Worm (Caenorhabditis elegans) whole organism, young adult: ENCODE data around the gene eri-5.

Experiments
- Y67H2A.10 ChIP-seq: fragments of 200-800 bp; sonication (Bioruptor generic); conservative IDR thresholded peaks from 2 replicates; pipeline ENCODE4 v1.3.6; 2022; ENCODE audit warnings: missing genetic modification reagents, missing genetic modification characterization, missing compliant biosample characterization
- bed-1 ChIP-seq: fragments of 200-800 bp; sonication (Bioruptor generic); IDR thresholded peaks from 2 replicates; pipeline ENCODE4 v1.3.6; 2022; ENCODE audit warnings: missing genetic modification reagents, missing genetic modification characterization, missing compliant biosample characterization
- ceh-100 ChIP-seq: fragments of 200-800 bp; sonication (Bioruptor generic); IDR thresholded peaks from 2 replicates; pipeline ENCODE4 v1.3.6; 2022; ENCODE audit warnings: missing genetic modification reagents, missing genetic modification characterization, missing compliant biosample characterization
- lin-35 ChIP-seq, 3 experiments: fragments of 150-350 bp in 2 of 3; sonication (generic microtip) in 1 of 3; optimal IDR thresholded peaks; 2 replicates each; lab custom pipeline; 2014 to 2018; ENCODE audit warnings: missing biosample characterization in 3 of 3, missing genetic modification characterization in 3 of 3, missing genetic modification reagents in 3 of 3
- lsy-27 ChIP-seq: sonication (generic microtip); optimal IDR thresholded peaks from 2 replicates; lab custom pipeline; 2017; ENCODE audit warnings: missing genetic modification characterization, mild to moderate bottlenecking, missing compliant biosample characterization, antibody characterized with exemption, missing genotype, borderline replicate concordance; ENCODE audit not compliant: insufficient read depth
- mel-28 ChIP-seq: sonication (generic microtip); optimal IDR thresholded peaks from 2 replicates; lab custom pipeline; 2016; ENCODE audit warnings: borderline replicate concordance, mild to moderate bottlenecking, missing genetic modification characterization, missing compliant biosample characterization
- nfya-2 ChIP-seq: fragments of 200-800 bp; sonication (Bioruptor generic); IDR thresholded peaks from 2 replicates; pipeline ENCODE4 v1.3.6; 2022; ENCODE audit warnings: missing genetic modification reagents, missing genetic modification characterization, missing compliant biosample characterization
- rpc-1 ChIP-seq, 2 experiments: fragments of 150-350 bp in 1 of 2; sonication (generic microtip) in 1 of 2; optimal IDR thresholded peaks; 2 replicates each; lab custom pipeline; 2014 to 2018; ENCODE audit warnings: missing biosample characterization in 1 of 2, missing genetic modification characterization in 1 of 2, missing genetic modification reagents in 1 of 2, missing genotype in 1 of 2
- tbp1 ChIP-seq: fragments of 200-800 bp; sonication (Bioruptor generic); optimal IDR thresholded peaks from 2 replicates; lab custom pipeline; 2018; ENCODE audit warnings: mild to moderate bottlenecking, missing genetic modification characterization, missing compliant biosample characterization
- unc-130 ChIP-seq: sonication (generic microtip); optimal IDR thresholded peaks from 2 replicates; lab custom pipeline; 2016; ENCODE audit warnings: missing genetic modification reagents, missing genetic modification characterization, missing compliant biosample characterization
- unc-62 ChIP-seq: fragments of 150-350 bp; optimal IDR thresholded peaks from 2 replicates; lab custom pipeline; 2014; ENCODE audit warnings: missing biosample characterization, missing genetic modification reagents, missing genetic modification characterization

DNA sequence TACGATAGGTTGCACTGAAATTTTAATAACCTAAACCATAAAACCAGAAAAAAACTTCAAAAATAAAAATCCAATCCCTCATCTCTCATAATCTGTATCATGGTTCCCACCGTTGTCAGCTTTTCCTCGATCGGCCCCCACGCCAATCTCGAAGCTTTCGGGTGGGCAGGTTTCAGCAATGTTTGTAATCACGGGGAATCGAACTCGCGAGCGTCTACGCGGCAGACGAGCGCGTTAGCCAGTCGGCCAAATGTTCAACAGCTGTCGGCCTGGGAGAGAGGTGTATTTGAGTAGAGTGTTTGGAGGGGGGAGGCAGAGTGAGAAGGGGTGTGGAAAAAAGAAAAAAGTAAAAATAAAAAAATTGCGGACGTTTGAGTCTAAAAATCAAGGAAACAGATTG, 17.8 kb downstream of the eri-5 start:
- peak; percentile 95 for TF ChIP-seq tbp1 (GFP tag; lab: Kevin White, UChicago)
- TF ChIP-seq unc-130 (GFP tag; lab: Kevin White, UChicago) = peak; percentile 9
- TF ChIP-seq unc-62 = no peak
- TF ChIP-seq lsy-27 (tag; lab: Kevin White, UChicago) = peak; percentile 85
- TF ChIP-seq nfya-2 (GFP tag; lab: Robert Waterston, UW) = no peak
- peak; percentile 54 for TF ChIP-seq ceh-100 (GFP tag; lab: Robert Waterston, UW)
- peak in 1 of 3 experiments; percentile 84 for TF ChIP-seq lin-35 (GFP tag; optimal IDR thresholded peaks at IDR 0.05; lab: Kevin White, UChicago)
- TF ChIP-seq rpc-1 (optimal IDR thresholded peaks at IDR 0.05; lab: Kevin White, UChicago) = peak; percentile 93
- TF ChIP-seq rpc-1 (tag; optimal IDR thresholded peaks at IDR 0.05; lab: Kevin White, UChicago) = peak; percentile 90
- TF ChIP-seq Y67H2A.10 (GFP tag; lab: Robert Waterston, UW) = peak; percentile 69; the same call in 1 of the 2 replicates
- no peak for TF ChIP-seq mel-28 (tag; lab: Kevin White, UChicago)
- no peak for TF ChIP-seq bed-1 (GFP tag; lab: Robert Waterston, UW)
